Fruit fly (Drosophila melanogaster): ENCODE measurements around the gene Hibch.

Gene Hibch

DNA sequence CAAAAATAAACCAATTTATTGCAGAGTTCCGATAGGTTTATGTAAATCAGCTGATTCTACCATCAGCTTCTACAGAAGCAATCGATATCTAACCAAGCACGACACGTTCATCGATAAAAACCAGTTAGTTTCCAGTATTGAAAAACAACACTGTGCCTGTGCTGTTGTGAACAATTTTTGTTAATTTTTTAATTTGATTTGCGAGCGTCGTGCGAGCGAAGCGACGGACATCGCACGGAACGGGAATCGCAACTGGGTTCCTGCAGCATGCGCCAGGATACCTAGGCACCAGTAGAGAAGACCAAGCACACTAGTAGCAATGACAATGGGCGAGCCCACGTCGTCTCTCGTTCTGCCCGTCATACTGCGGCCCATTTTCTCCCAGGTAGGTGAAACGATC, 14.8 kb downstream of the Hibch start, which contains the start of the genes Ccm3 and CG6136 (continued):
- TF ChIP-seq CG10543 (GFP tag; optimal IDR thresholded peaks at IDR 0.05) (no peak), usp (GFP tag; optimal IDR thresholded peaks at IDR 0.05) (no peak), HmgZ (tag; optimal IDR thresholded peaks at IDR 0.05) (peak; percentile 82), btn (GFP tag; optimal IDR thresholded peaks at IDR 0.05) (no peak), Hand (GFP tag; optimal IDR thresholded peaks at IDR 0.05) (no peak), vfl (GFP tag; optimal IDR thresholded peaks at IDR 0.05) (peak; percentile 36), MTF-1 (GFP tag; optimal IDR thresholded peaks at IDR 0.05; ENCODE audit: borderline replicate concordance) (peak; percentile 14), CG34422 (GFP tag; IDR thresholded peaks at IDR 0.05) (peak; percentile 64; the same call in 1 of the 3 replicates), tin (GFP tag; optimal IDR thresholded peaks at IDR 0.05) (peak; percentile 7), dati (GFP tag; IDR thresholded peaks at IDR 0.05) (no peak), her (GFP tag; optimal IDR thresholded peaks at IDR 0.05) (peak; percentile 35), Dp (GFP tag; optimal IDR thresholded peaks at IDR 0.05) (peak; percentile 52), Sry-δ (GFP tag; optimal IDR thresholded peaks at IDR 0.05) (peak; percentile 80), fd96Cb (tag; optimal IDR thresholded peaks at IDR 0.05) (no peak), Dbx (GFP tag; IDR thresholded peaks at IDR 0.05) (peak; percentile 75), CG11696 (GFP tag; IDR thresholded peaks at IDR 0.05) (no peak), cg (GFP tag; optimal IDR thresholded peaks at IDR 0.05) (no peak), CkIIα-i1 (GFP tag; IDR thresholded peaks at IDR 0.05) (no peak), CHES-1-like (GFP tag; optimal IDR thresholded peaks at IDR 0.05) (peak; percentile 81), CG4328 (GFP tag; optimal IDR thresholded peaks at IDR 0.05) (no peak), corto (GFP tag; optimal IDR thresholded peaks at IDR 0.05) (no peak), Max (GFP tag; optimal IDR thresholded peaks at IDR 0.05) (peak; percentile 59), CG9797 (GFP tag; optimal IDR thresholded peaks at IDR 0.05) (peak; percentile 26), ind (GFP tag; optimal IDR thresholded peaks at IDR 0.05) (peak; percentile 19), nmo (GFP tag; optimal IDR thresholded peaks at IDR 0.05) (peak; percentile 43), pnt (GFP tag; optimal IDR thresholded peaks at IDR 0.05) (no peak), gro (GFP tag; optimal IDR thresholded peaks at IDR 0.05) (peak; percentile 78), CG13894 (tag; optimal IDR thresholded peaks at IDR 0.05) (peak; percentile 45), CG10321 (GFP tag; IDR thresholded peaks at IDR 0.05) (peak; percentile 75), MBD-R2 (GFP tag; IDR thresholded peaks at IDR 0.05) (peak; percentile 97), Trl (optimal IDR thresholded peaks at IDR 0.05) (no peak), Trl (GFP tag; optimal IDR thresholded peaks at IDR 0.05) (peak; percentile 63), Nf-YC (tag; optimal IDR thresholded peaks at IDR 0.05) (peak; percentile 46), CG17385 (GFP tag; optimal IDR thresholded peaks at IDR 0.05) (peak; percentile 41), CG7928 (GFP tag; optimal IDR thresholded peaks at IDR 0.05) (peak; percentile 27), scrt (GFP tag; optimal IDR thresholded peaks at IDR 0.05) (no peak), Atf3 (GFP tag; optimal IDR thresholded peaks at IDR 0.05) (no peak), CG4820 (GFP tag; optimal IDR thresholded peaks at IDR 0.05) (no peak), CG42726 (GFP tag; IDR thresholded peaks at IDR 0.05; ENCODE audit: partially characterized antibody) (peak; percentile 89; the same call in 1 of the 2 replicates), Dll (GFP tag; IDR thresholded peaks at IDR 0.05; ENCODE audit: partially characterized antibody) (peak; percentile 91), CG6689 (GFP tag; IDR thresholded peaks at IDR 0.05) (0 out of 2 replicates have a peak, but pooled peaks have one; percentile 21), CG30431 (GFP tag; optimal IDR thresholded peaks at IDR 0.05) (no peak), Fer1 (GFP tag; optimal IDR thresholded peaks at IDR 0.05) (peak; percentile 65), CG12299 (tag; optimal IDR thresholded peaks at IDR 0.05) (no peak), Deaf1 (tag; optimal IDR thresholded peaks at IDR 0.05) (peak; percentile 50), tx (GFP tag; optimal IDR thresholded peaks at IDR 0.05) (peak; percentile 50), shn (GFP tag; optimal IDR thresholded peaks at IDR 0.05) (peak; percentile 12), ara (GFP tag; IDR thresholded peaks at IDR 0.05) (peak; percentile 15; the same call in 1 of the 2 replicates), pzg (GFP tag; optimal IDR thresholded peaks at IDR 0.05) (peak; percentile 86), sug (tag; optimal IDR thresholded peaks at IDR 0.05) (peak; percentile 58), CG17829 (tag; optimal IDR thresholded peaks at IDR 0.05) (peak; percentile 34)
